Worm (Caenorhabditis elegans) whole organism, early embryonic: ENCODE data around the gene tag-322.

ENCODE experiments used
- F13C5.2 ChIP-seq: sonication (generic microtip); optimal IDR thresholded peaks from 2 replicates; lab custom pipeline; 2017; ENCODE audit warnings: mild to moderate bottlenecking, missing genetic modification characterization, inconsistent platforms, missing compliant biosample characterization
- aly-1 ChIP-seq: sonication (generic microtip); optimal IDR thresholded peaks from 2 replicates; lab custom pipeline; 2016; ENCODE audit warnings: missing genetic modification characterization, missing compliant biosample characterization
- ama-1 ChIP-seq: fragments of 150-350 bp; optimal IDR thresholded peaks from 2 replicates; lab custom pipeline; 2014
- ceh-36 ChIP-seq: sonication (generic microtip); optimal IDR thresholded peaks from 2 replicates; lab custom pipeline; 2016; ENCODE audit warnings: missing genetic modification characterization, inconsistent platforms, missing compliant biosample characterization
- flt-1 ChIP-seq: fragments of 200-800 bp; sonication (Bioruptor generic); IDR thresholded peaks from 2 replicates; pipeline ENCODE4 v1.3.6; 2022; ENCODE audit warnings: missing genetic modification characterization, missing compliant biosample characterization
- hmg-4 ChIP-seq: fragments of 200-800 bp; sonication (Bioruptor generic); optimal IDR thresholded peaks from 2 replicates; lab custom pipeline; 2018; ENCODE audit warnings: mild to moderate bottlenecking, missing genetic modification characterization, missing compliant biosample characterization
- hnd-1 ChIP-seq: sonication (generic microtip); optimal IDR thresholded peaks from 2 replicates; lab custom pipeline; 2016; ENCODE audit warnings: missing genetic modification characterization, missing compliant biosample characterization
- pes-1 ChIP-seq: fragments of 200-800 bp; sonication (Bioruptor generic); IDR thresholded peaks from 2 replicates; pipeline ENCODE4 v1.3.6; 2022; ENCODE audit warnings: missing genetic modification reagents, missing genetic modification characterization, missing compliant biosample characterization
- scrt-1 ChIP-seq: fragments of 200-800 bp; sonication (Bioruptor generic); IDR thresholded peaks from 2 replicates; pipeline ENCODE4 v1.3.6; 2022; ENCODE audit warnings: missing genetic modification characterization, missing compliant biosample characterization
- tbx-37 ChIP-seq: fragments of 200-800 bp; sonication (Bioruptor generic); conservative IDR thresholded peaks from 2 replicates; pipeline ENCODE4 v1.3.6; 2022; ENCODE audit warnings: missing genetic modification reagents, missing genetic modification characterization, missing compliant biosample characterization

DNA sequence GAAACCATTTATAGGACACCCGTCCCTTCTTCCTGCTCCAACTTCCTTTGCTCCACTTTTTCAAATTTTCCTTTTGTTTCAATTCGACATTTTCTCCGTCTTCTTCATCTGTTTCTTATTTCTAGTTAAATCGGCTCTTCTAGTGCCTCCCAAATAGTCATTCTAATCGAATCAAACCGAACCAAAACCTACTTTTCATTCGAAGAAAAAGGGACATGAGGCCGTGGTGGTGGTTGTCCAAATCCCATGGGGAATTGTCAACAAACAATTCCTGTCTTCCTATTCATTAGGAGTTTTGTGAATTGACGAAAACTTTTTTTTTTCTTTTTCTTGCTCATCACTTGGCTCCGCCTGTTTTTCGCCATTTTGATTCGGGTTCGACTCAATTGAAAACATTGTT is 48.7 kb downstream of the tag-322 start:
- TF ChIP-seq ama-1 (lab: Kevin White, UChicago) (no peak), hmg-4 (GFP tag; lab: Kevin White, UChicago) (no peak), tbx-37 (no peak), pes-1 (GFP tag; lab: Robert Waterston, UW) (no peak), aly-1 (tag; lab: Kevin White, UChicago) (no peak), flt-1 (GFP tag; lab: Robert Waterston, UW) (no peak), ceh-36 (no peak), hnd-1 (tag; lab: Kevin White, UChicago) (no peak), scrt-1 (GFP tag; lab: Robert Waterston, UW) (no peak), F13C5.2 (no peak)
